Worm (Caenorhabditis elegans) whole organism, early embryonic: Measurements from ENCODE around the gene nhr-60.

Source experiments
- B0310.2 ChIP-seq: sonication (generic microtip); optimal IDR thresholded peaks from 2 replicates; lab custom pipeline; 2016; ENCODE audit warnings: mild to moderate bottlenecking, missing genetic modification characterization, missing compliant biosample characterization
- F13C5.2 ChIP-seq: sonication (generic microtip); optimal IDR thresholded peaks from 2 replicates; lab custom pipeline; 2017; ENCODE audit warnings: mild to moderate bottlenecking, missing genetic modification characterization, inconsistent platforms, missing compliant biosample characterization
- ama-1 ChIP-seq: fragments of 150-350 bp; optimal IDR thresholded peaks from 2 replicates; lab custom pipeline; 2014
- ceh-13 ChIP-seq: fragments of 200-800 bp; sonication (Bioruptor generic); optimal IDR thresholded peaks from 2 replicates; lab custom pipeline; 2018; ENCODE audit warnings: mild to moderate bottlenecking, missing genetic modification characterization, missing compliant biosample characterization
- flt-1 ChIP-seq: fragments of 200-800 bp; sonication (Bioruptor generic); IDR thresholded peaks from 2 replicates; pipeline ENCODE4 v1.3.6; 2022; ENCODE audit warnings: missing genetic modification characterization, missing compliant biosample characterization
- hmbx-1 ChIP-seq: sonication (generic microtip); optimal IDR thresholded peaks from 2 replicates; lab custom pipeline; 2016; ENCODE audit warnings: mild to moderate bottlenecking, missing genetic modification characterization, missing compliant biosample characterization
- hnd-1 ChIP-seq: sonication (generic microtip); optimal IDR thresholded peaks from 2 replicates; lab custom pipeline; 2016; ENCODE audit warnings: missing genetic modification characterization, missing compliant biosample characterization
- scrt-1 ChIP-seq: fragments of 200-800 bp; sonication (Bioruptor generic); IDR thresholded peaks from 2 replicates; pipeline ENCODE4 v1.3.6; 2022; ENCODE audit warnings: missing genetic modification characterization, missing compliant biosample characterization
- sea-1 ChIP-seq: fragments of 200-800 bp; sonication (Bioruptor generic); conservative IDR thresholded peaks from 2 replicates; pipeline ENCODE4 v1.3.6; 2022; ENCODE audit warnings: missing genetic modification characterization, missing compliant biosample characterization
- tbx-11 ChIP-seq: fragments of 200-800 bp; sonication (Bioruptor generic); IDR thresholded peaks from 2 replicates; pipeline ENCODE4 v1.3.6; 2022; ENCODE audit warnings: missing genetic modification characterization, missing compliant biosample characterization
- tbx-37 ChIP-seq: fragments of 200-800 bp; sonication (Bioruptor generic); conservative IDR thresholded peaks from 2 replicates; pipeline ENCODE4 v1.3.6; 2022; ENCODE audit warnings: missing genetic modification reagents, missing genetic modification characterization, missing compliant biosample characterization

- TF ChIP-seq ama-1 (lab: Kevin White, UChicago) (no peak), flt-1 (GFP tag; lab: Robert Waterston, UW) (no peak), scrt-1 (GFP tag; lab: Robert Waterston, UW) (no peak), B0310.2 (tag; lab: Kevin White, UChicago) (no peak), hmbx-1 (no peak), hnd-1 (tag; lab: Kevin White, UChicago) (no peak), tbx-37 (no peak), sea-1 (GFP tag; lab: Robert Waterston, UW) (no peak), tbx-11 (GFP tag; lab: Robert Waterston, UW) (no peak), F13C5.2 (tag; lab: Kevin White, UChicago) (no peak), ceh-13 (GFP tag; lab: Kevin White, UChicago) (no peak)
These were observed 15.4 kb downstream of the nhr-60 start for ce11 chrV:15757645-15758044.
